Worm (Caenorhabditis elegans): ENCODE measurements around the gene zif-1.

The zif-1 gene

ce11 chrIII:8984960-8985359, 17.6 kb upstream of the zif-1 start (continued):
- TF ChIP-seq dpl-1 (GFP tag; optimal IDR thresholded peaks at IDR 0.05) (no peak), lir-1 (GFP tag; conservative IDR thresholded peaks at IDR 0.05) (no peak), cebp-2 (GFP tag; IDR thresholded peaks at IDR 0.05) (no peak), efl-1 (GFP tag; optimal IDR thresholded peaks at IDR 0.05) (peak; percentile 28), tbx-9 (tag; optimal IDR thresholded peaks at IDR 0.05; ENCODE audit: borderline replicate concordance) (no peak), F39B2.1 (GFP tag; IDR thresholded peaks at IDR 0.05) (no peak), dpff-1 (tag; optimal IDR thresholded peaks at IDR 0.05) (no peak), ztf-6 (GFP tag; IDR thresholded peaks at IDR 0.05) (no peak), nfya-1 (tag; optimal IDR thresholded peaks at IDR 0.05; ENCODE audit: borderline replicate concordance, insufficient read depth) (no peak), bed-2 (GFP tag; IDR thresholded peaks at IDR 0.05) (no peak), mes-4 (tag; optimal IDR thresholded peaks at IDR 0.05) (no peak), snpc-3.4 (tag; optimal IDR thresholded peaks at IDR 0.05) (no peak), F55B11.4 (tag; optimal IDR thresholded peaks at IDR 0.05; ENCODE audit: borderline replicate concordance, insufficient read depth) (no peak), tlf-1 (GFP tag; optimal IDR thresholded peaks at IDR 0.05) (no peak), Y79H2A.3 (GFP tag; conservative IDR thresholded peaks at IDR 0.05) (no peak), ztf-26 (tag; optimal IDR thresholded peaks at IDR 0.05) (no peak), nhr-179 (tag; optimal IDR thresholded peaks at IDR 0.05) (no peak), hrde-1 (tag; optimal IDR thresholded peaks at IDR 0.05; ENCODE audit: borderline replicate concordance) (no peak), F23B12.7 (tag; optimal IDR thresholded peaks at IDR 0.05; ENCODE audit: insufficient read depth) (no peak), rpc-1 (optimal IDR thresholded peaks at IDR 0.05) (no peak), rpc-1 (tag; optimal IDR thresholded peaks at IDR 0.05) (no peak), ceh-91 (GFP tag; IDR thresholded peaks at IDR 0.05) (no peak), C17E4.6 (GFP tag; IDR thresholded peaks at IDR 0.05) (no peak), Y53G8AR.9 (GFP tag; conservative IDR thresholded peaks at IDR 0.05) (no peak), akir-1 (GFP tag; optimal IDR thresholded peaks at IDR 0.05) (no peak), ztf-18 (tag; optimal IDR thresholded peaks at IDR 0.05) (no peak), Y53F4B.3 (GFP tag; IDR thresholded peaks at IDR 0.05) (no peak), aptf-2 (GFP tag; conservative IDR thresholded peaks at IDR 0.05) (no peak), B0019.2 (GFP tag; conservative IDR thresholded peaks at IDR 0.05) (no peak), somi-1 (GFP tag; optimal IDR thresholded peaks at IDR 0.05) (peak; percentile 62), ztf-28 (GFP tag; IDR thresholded peaks at IDR 0.05) (no peak), unc-62 (GFP tag; optimal IDR thresholded peaks at IDR 0.05) (no peak), mxl-1 (tag; optimal IDR thresholded peaks at IDR 0.05) (no peak), pha-4 (tag; optimal IDR thresholded peaks at IDR 0.05) (peak; percentile 4), ets-4 (GFP tag; optimal IDR thresholded peaks at IDR 0.05) (no peak), xnd-1 (tag; optimal IDR thresholded peaks at IDR 0.05) (no peak), nhr-120 (GFP tag; IDR thresholded peaks at IDR 0.05) (no peak), egl-44 (GFP tag; IDR thresholded peaks at IDR 0.05) (no peak), nfyb-1 (GFP tag; IDR thresholded peaks at IDR 0.05) (0 out of 2 replicates have a peak, but pooled peaks have one; percentile 50), atf-7 (tag; optimal IDR thresholded peaks at IDR 0.05) (no peak), ceh-40 (GFP tag; IDR thresholded peaks at IDR 0.05) (no peak), ztf-25 (GFP tag; IDR thresholded peaks at IDR 0.05) (no peak), ekl-4 (GFP tag; IDR thresholded peaks at IDR 0.05) (no peak), madf-8 (GFP tag; conservative IDR thresholded peaks at IDR 0.05) (no peak), die-1 (tag; optimal IDR thresholded peaks at IDR 0.05) (no peak), rec-8 (tag; optimal IDR thresholded peaks at IDR 0.05) (no peak), F22D6.2 (tag; optimal IDR thresholded peaks at IDR 0.05) (no peak), F10E7.11 (tag; optimal IDR thresholded peaks at IDR 0.05) (no peak), lin-54 (GFP tag; optimal IDR thresholded peaks at IDR 0.05) (no peak), nhr-90 (tag; optimal IDR thresholded peaks at IDR 0.05) (no peak)
